Worm (Caenorhabditis elegans): ENCODE results near the gene math-16.
"Not testable (repeated sequence)": the region's sequence is repeated elsewhere in the genome, so short reads cannot be mapped to it uniquely, and the experiment has no call there.

The math-16 gene

DNA sequence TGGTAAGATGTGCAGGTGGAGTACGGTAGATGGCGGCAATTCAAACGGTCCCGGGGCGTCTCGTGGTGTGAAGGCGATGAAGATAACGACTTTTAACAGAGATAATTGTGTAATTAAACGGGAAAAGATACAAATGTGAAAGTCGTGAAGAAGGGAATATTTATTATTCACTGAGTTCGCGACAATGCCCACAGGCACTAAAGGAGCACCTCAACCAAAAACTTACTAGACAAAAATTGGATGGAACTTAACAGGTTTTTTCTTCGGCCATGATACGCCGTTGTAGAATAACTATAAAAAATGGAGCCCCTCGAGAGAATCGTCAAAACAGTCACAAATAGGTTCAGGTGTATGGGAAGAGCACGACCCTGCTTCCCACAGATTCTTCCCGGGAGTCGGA is 16.2 kb downstream of the math-16 start, which contains the start of gene fbxb-98:
TSS of gene fbxb-98 (plus strand) at position 301 of the 400 bp plus-strand sequence.
- not testable (repeated sequence) for TF ChIP-seq lin-13 (tag; optimal IDR thresholded peaks at IDR 0.05); ham-2 (GFP tag; optimal IDR thresholded peaks at IDR 0.05); nhr-28 (tag; optimal IDR thresholded peaks at IDR 0.05)

- TF ChIP-seq mep-1 (tag; optimal IDR thresholded peaks at IDR 0.05), result peak; percentile 2
Observed at ce11 chrII:1861285-1861793, 17.2 kb downstream of the math-16 start, which contains the start of gene C16C4.18. TSS of gene C16C4.18 (minus strand) at chrII:1861335.

DNA sequence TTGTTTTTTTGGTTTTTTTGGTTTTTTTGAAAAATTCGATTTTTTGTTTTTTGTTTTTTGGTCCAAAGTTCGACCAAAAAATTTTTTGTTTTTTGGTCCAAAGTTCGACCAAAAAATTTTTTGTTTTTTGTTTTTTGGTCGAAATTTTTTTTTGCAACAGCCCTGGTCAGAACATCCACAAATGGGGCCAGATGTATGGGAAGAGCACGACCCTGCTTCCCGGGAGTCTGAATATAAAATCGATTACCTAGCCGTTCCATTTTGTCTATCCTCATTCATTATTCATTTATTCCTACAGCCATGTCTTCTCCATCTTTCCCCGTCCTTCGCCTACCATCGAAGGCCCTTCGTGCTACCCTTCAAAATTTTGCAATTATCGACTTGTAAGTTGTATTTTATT is 24.5 kb downstream of the math-16 start, which contains the start of gene fbxb-95:
TSS of gene fbxb-95 (plus strand) at position 301 of the 400 bp plus-strand sequence.
- TF ChIP-seq ztf-11, mep-1, ceh-39 (tag; optimal IDR thresholded peaks at IDR 0.05): not testable (repeated sequence)

- TF ChIP-seq ceh-39 (tag; optimal IDR thresholded peaks at IDR 0.05), result no peak
- no peak for TF ChIP-seq mls-2 (tag; optimal IDR thresholded peaks at IDR 0.05)
- TF ChIP-seq unc-62 (GFP tag; optimal IDR thresholded peaks at IDR 0.05), result no peak
- no peak for TF ChIP-seq lin-32 (GFP tag; optimal IDR thresholded peaks at IDR 0.05)
- no peak for TF ChIP-seq ceh-43 (GFP tag; optimal IDR thresholded peaks at IDR 0.05)
- no peak for TF ChIP-seq mab-5 (tag; optimal IDR thresholded peaks at IDR 0.05)
- TF ChIP-seq mep-1 (tag; optimal IDR thresholded peaks at IDR 0.05), result no peak
- no peak for TF ChIP-seq unc-39 (tag; optimal IDR thresholded peaks at IDR 0.05)
- no peak for TF ChIP-seq pha-4 (tag; optimal IDR thresholded peaks at IDR 0.05)
- TF ChIP-seq ham-2 (GFP tag; optimal IDR thresholded peaks at IDR 0.05), result no peak
Observed at ce11 chrII:1852503-1852902, 26.1 kb downstream of the math-16 start, which contains the start of gene C52E2.2. TSS of gene C52E2.2 (plus strand) at chrII:1852803.

ce11 chrII:1851716-1852115 is 26.8 kb downstream of the math-16 start:
- TF ChIP-seq ham-2 (GFP tag; optimal IDR thresholded peaks at IDR 0.05), result no peak
- TF ChIP-seq ces-1 (GFP tag; optimal IDR thresholded peaks at IDR 0.05), result no peak
- no peak for TF ChIP-seq elt-1 (tag; optimal IDR thresholded peaks at IDR 0.05; ENCODE audit: borderline replicate concordance, insufficient read depth)
- no peak for TF ChIP-seq lsy-2 (tag; optimal IDR thresholded peaks at IDR 0.05)
- TF ChIP-seq nhr-28 (tag; optimal IDR thresholded peaks at IDR 0.05), result no peak
- TF ChIP-seq ceh-83 (GFP tag; optimal IDR thresholded peaks at IDR 0.05), result no peak
- TF ChIP-seq snpc-4 (tag; optimal IDR thresholded peaks at IDR 0.05), result no peak
- no peak for TF ChIP-seq tbx-8 (GFP tag; optimal IDR thresholded peaks at IDR 0.05)
- TF ChIP-seq lin-32 (GFP tag; optimal IDR thresholded peaks at IDR 0.05), result no peak
- TF ChIP-seq M03D4.4 (tag; optimal IDR thresholded peaks at IDR 0.05), result no peak
- TF ChIP-seq nhr-237 (tag; optimal IDR thresholded peaks at IDR 0.05), result no peak
- no peak for TF ChIP-seq ceh-43 (GFP tag; optimal IDR thresholded peaks at IDR 0.05)
- TF ChIP-seq drap-1 (GFP tag; optimal IDR thresholded peaks at IDR 0.05), result no peak
- no peak for TF ChIP-seq ceh-39 (tag; optimal IDR thresholded peaks at IDR 0.05)
- TF ChIP-seq pha-4 (tag; optimal IDR thresholded peaks at IDR 0.05), result no peak
- no peak for TF ChIP-seq sem-2 (GFP tag; optimal IDR thresholded peaks at IDR 0.05)
- no peak for TF ChIP-seq nhr-2 (tag; optimal IDR thresholded peaks at IDR 0.05)
- no peak for TF ChIP-seq blmp-1 (tag; optimal IDR thresholded peaks at IDR 0.05)

ce11 chrII:1850840-1851294 is 27.7 kb downstream of the math-16 start, which contains the start of gene C52E2.3:
TSS of gene C52E2.3 (plus strand) at chrII:1851244.
- TF ChIP-seq elt-3 (tag; optimal IDR thresholded peaks at IDR 0.05), result peak; percentile 85
- TF ChIP-seq blmp-1 (tag; optimal IDR thresholded peaks at IDR 0.05), result no peak
- TF ChIP-seq elt-1 (tag; optimal IDR thresholded peaks at IDR 0.05; ENCODE audit: borderline replicate concordance, insufficient read depth), result peak; percentile 62

DNA sequence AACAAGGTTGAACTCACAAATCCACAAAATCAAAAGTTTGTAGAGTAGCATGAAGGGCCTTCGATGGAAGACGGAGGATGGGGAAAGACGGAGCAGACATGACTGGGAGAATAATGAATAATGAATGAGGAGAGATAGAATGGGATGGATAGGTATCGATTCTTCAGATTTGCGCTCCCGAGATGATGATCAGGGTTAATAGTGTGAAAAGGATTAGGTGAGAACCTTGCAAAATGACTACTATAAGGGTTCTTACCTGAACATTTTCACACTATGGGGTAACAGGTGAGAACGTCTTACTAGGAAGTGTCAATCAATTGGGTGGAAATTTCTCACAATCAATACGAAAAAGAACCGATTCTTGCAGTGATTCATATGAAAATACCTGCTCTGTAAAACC is 28.3 kb downstream of the math-16 start, which contains the start of gene fbxb-96:
TSS of gene fbxb-96 (minus strand) at position 101 of the 400 bp plus-strand sequence.
- TF ChIP-seq M03D4.4 (tag; optimal IDR thresholded peaks at IDR 0.05) (no peak), unc-120 (tag; optimal IDR thresholded peaks at IDR 0.05; ENCODE audit: poor library complexity, severe bottlenecking) (no peak), drap-1 (GFP tag; optimal IDR thresholded peaks at IDR 0.05) (no peak), elt-1 (tag; optimal IDR thresholded peaks at IDR 0.05; ENCODE audit: borderline replicate concordance, insufficient read depth) (no peak), unc-39 (tag; optimal IDR thresholded peaks at IDR 0.05) (no peak), ceh-43 (GFP tag; optimal IDR thresholded peaks at IDR 0.05) (no peak), bed-3 (GFP tag; optimal IDR thresholded peaks at IDR 0.05) (no peak), sptf-1 (tag; optimal IDR thresholded peaks at IDR 0.05) (no peak), tbx-8 (GFP tag; optimal IDR thresholded peaks at IDR 0.05) (no peak), mep-1 (tag; optimal IDR thresholded peaks at IDR 0.05) (no peak), lin-32 (GFP tag; optimal IDR thresholded peaks at IDR 0.05) (no peak), unc-62 (GFP tag; optimal IDR thresholded peaks at IDR 0.05) (no peak), snpc-4 (tag; optimal IDR thresholded peaks at IDR 0.05) (no peak), mab-5 (tag; optimal IDR thresholded peaks at IDR 0.05) (no peak), nhr-2 (tag; optimal IDR thresholded peaks at IDR 0.05) (no peak), nhr-28 (tag; optimal IDR thresholded peaks at IDR 0.05) (no peak), ham-2 (GFP tag; optimal IDR thresholded peaks at IDR 0.05) (no peak), nhr-237 (tag; optimal IDR thresholded peaks at IDR 0.05) (no peak)

Data from whole organism, mixed stage, embryonic.